Worm (Caenorhabditis elegans) whole organism, L1 larva: ENCODE measurements around the gene Y54G2A.18.
"Not testable (repeated sequence)": the region's sequence is repeated elsewhere in the genome, so short reads cannot be mapped to it uniquely, and the experiment has no call there.

Experiments
- C04F5.9 ChIP-seq: sonication (generic microtip); optimal IDR thresholded peaks from 2 replicates; lab custom pipeline; 2016; ENCODE audit warnings: missing genetic modification characterization, missing compliant biosample characterization
- C16A3.4 ChIP-seq: fragments of 150-350 bp; optimal IDR thresholded peaks from 2 replicates; lab custom pipeline; 2014; ENCODE audit warnings: missing biosample characterization, missing genetic modification characterization
- C34B4.2 ChIP-seq: sonication (generic microtip); optimal IDR thresholded peaks from 2 replicates; lab custom pipeline; 2017; ENCODE audit warnings: mild to moderate bottlenecking, missing genetic modification characterization, missing compliant biosample characterization
- Y116A8C.19 ChIP-seq: sonication (generic microtip); optimal IDR thresholded peaks from 2 replicates; lab custom pipeline; 2016; ENCODE audit warnings: missing compliant biosample characterization, missing genetic modification characterization, borderline replicate concordance
- alr-1 ChIP-seq: fragments of 200-800 bp; sonication (Bioruptor generic); optimal IDR thresholded peaks from 2 replicates; lab custom pipeline; 2018; ENCODE audit warnings: borderline replicate concordance, mild to moderate bottlenecking, missing genetic modification characterization, missing compliant biosample characterization
- blmp-1 ChIP-seq: fragments of 150-350 bp; optimal IDR thresholded peaks from 2 replicates; lab custom pipeline; 2014; ENCODE audit warnings: missing biosample characterization, missing genetic modification characterization
- ceh-8 ChIP-seq: fragments of 200-800 bp; sonication (Bioruptor generic); optimal IDR thresholded peaks from 2 replicates; lab custom pipeline; 2018; ENCODE audit warnings: mild to moderate bottlenecking, missing genetic modification characterization, moderate library complexity, missing compliant biosample characterization
- ceh-82 ChIP-seq, 3 experiments: fragments of 150-350 bp in 1 of 3; sonication (generic microtip) in 2 of 3; optimal IDR thresholded peaks; 2 replicates each; lab custom pipeline; 2014 to 2017; ENCODE audit warnings: missing biosample characterization in 3 of 3, missing genetic modification characterization in 3 of 3
- ceh-90 ChIP-seq: sonication (generic microtip); optimal IDR thresholded peaks from 2 replicates; lab custom pipeline; 2016; ENCODE audit warnings: missing genetic modification characterization, missing compliant biosample characterization
- ces-1 ChIP-seq: fragments of 150-350 bp; optimal IDR thresholded peaks from 2 replicates; lab custom pipeline; 2014; ENCODE audit warnings: missing biosample characterization, missing genetic modification reagents, missing genetic modification characterization
- efl-1 ChIP-seq, 4 experiments: fragments of 150-350 bp; optimal IDR thresholded peaks in 3 of 4; peaks in 1 of 4; 1 replicate in 1 of 4; 2 replicates in 3 of 4; lab custom pipeline; 2014; ENCODE audit warnings: missing biosample characterization in 2 of 4, missing genetic modification characterization in 2 of 4, missing genetic modification reagents in 2 of 4
- efl-3 ChIP-seq: fragments of 200-800 bp; sonication (Bioruptor generic); optimal IDR thresholded peaks from 2 replicates; lab custom pipeline; 2018; ENCODE audit warnings: mild to moderate bottlenecking, missing genetic modification characterization, missing compliant biosample characterization
- ets-5 ChIP-seq: fragments of 200-800 bp; sonication (Bioruptor generic); IDR thresholded peaks from 2 replicates; pipeline ENCODE4 v1.3.6; 2022; ENCODE audit warnings: missing genetic modification characterization, missing compliant biosample characterization
- fos-1 ChIP-seq: fragments of 150-350 bp; optimal IDR thresholded peaks from 2 replicates; lab custom pipeline; 2014; ENCODE audit warnings: missing biosample characterization, missing genetic modification characterization
- hlh-17 ChIP-seq: fragments of 200-800 bp; sonication (Bioruptor generic); optimal IDR thresholded peaks from 2 replicates; lab custom pipeline; 2018; ENCODE audit warnings: missing genetic modification characterization, mild to moderate bottlenecking, missing compliant biosample characterization, moderate library complexity, borderline replicate concordance
- hlh-4 ChIP-seq: sonication (generic microtip); optimal IDR thresholded peaks from 2 replicates; lab custom pipeline; 2016; ENCODE audit warnings: mild to moderate bottlenecking, missing genetic modification characterization, missing compliant biosample characterization
- isw-1 ChIP-seq: fragments of 200-800 bp; sonication (Bioruptor generic); IDR thresholded peaks from 2 replicates; pipeline ENCODE4 v1.3.6; 2022; ENCODE audit warnings: missing genetic modification characterization, missing compliant biosample characterization
- lin-35 ChIP-seq, 2 experiments: fragments of 150-350 bp; optimal IDR thresholded peaks; 2 replicates each; lab custom pipeline; 2014; ENCODE audit warnings: missing biosample characterization in 2 of 2, missing genetic modification characterization in 2 of 2, missing genetic modification reagents in 2 of 2
- mab-9 ChIP-seq: fragments of 200-800 bp; sonication (Bioruptor generic); IDR thresholded peaks from 2 replicates; pipeline ENCODE4 v1.3.6; 2022; ENCODE audit warnings: missing genetic modification reagents, missing genetic modification characterization, missing compliant biosample characterization
- mef-2 ChIP-seq: fragments of 150-350 bp; optimal IDR thresholded peaks from 2 replicates; lab custom pipeline; 2014; ENCODE audit warnings: missing biosample characterization, missing genetic modification characterization
- mep-1 ChIP-seq: fragments of 150-350 bp; optimal IDR thresholded peaks from 2 replicates; lab custom pipeline; 2014; ENCODE audit warnings: missing biosample characterization, missing genetic modification characterization
- nhr-11 ChIP-seq: fragments of 150-350 bp; optimal IDR thresholded peaks from 2 replicates; lab custom pipeline; 2014; ENCODE audit warnings: missing biosample characterization, missing genetic modification characterization
- nhr-12 ChIP-seq: sonication (generic microtip); optimal IDR thresholded peaks from 2 replicates; lab custom pipeline; 2017; ENCODE audit warnings: missing biosample characterization, missing genetic modification characterization
- nhr-237 ChIP-seq: fragments of 150-350 bp; optimal IDR thresholded peaks from 2 replicates; lab custom pipeline; 2014; ENCODE audit warnings: missing biosample characterization, missing genetic modification characterization
- nhr-47 ChIP-seq: sonication (generic microtip); optimal IDR thresholded peaks from 2 replicates; lab custom pipeline; 2016; ENCODE audit warnings: mild to moderate bottlenecking, missing genetic modification characterization, moderate library complexity, missing compliant biosample characterization
- nhr-71 ChIP-seq: sonication (generic microtip); optimal IDR thresholded peaks from 2 replicates; lab custom pipeline; 2016; ENCODE audit warnings: mild to moderate bottlenecking, missing genetic modification characterization, moderate library complexity, missing compliant biosample characterization
- nhr-85 ChIP-seq: sonication (generic microtip); peaks from one replicate; lab custom pipeline; 2016; ENCODE audit warnings: missing genetic modification characterization, inconsistent platforms, missing compliant biosample characterization
- pag-3 ChIP-seq: sonication (generic microtip); optimal IDR thresholded peaks from 2 replicates; lab custom pipeline; 2017; ENCODE audit warnings: missing genetic modification characterization, mild to moderate bottlenecking, missing compliant biosample characterization, antibody characterized with exemption, borderline replicate concordance; ENCODE audit not compliant: insufficient read depth
- rnt-1 ChIP-seq: sonication (generic microtip); optimal IDR thresholded peaks from 2 replicates; lab custom pipeline; 2016; ENCODE audit warnings: mild to moderate bottlenecking, missing genetic modification characterization, moderate library complexity, missing compliant biosample characterization
- skn-1 ChIP-seq: fragments of 150-350 bp; optimal IDR thresholded peaks from 2 replicates; lab custom pipeline; 2014; ENCODE audit warnings: missing biosample characterization, missing genetic modification characterization
- snu-23 ChIP-seq: sonication (generic microtip); optimal IDR thresholded peaks from 2 replicates; lab custom pipeline; 2016; ENCODE audit warnings: missing genetic modification characterization, missing compliant biosample characterization
- sox-4 ChIP-seq: sonication (generic microtip); optimal IDR thresholded peaks from 2 replicates; lab custom pipeline; 2016; ENCODE audit warnings: missing genetic modification characterization, missing compliant biosample characterization
- tlp-1 ChIP-seq: fragments of 150-350 bp; optimal IDR thresholded peaks from 2 replicates; lab custom pipeline; 2014; ENCODE audit warnings: missing biosample characterization, missing genetic modification characterization
- unc-130 ChIP-seq: fragments of 150-350 bp; optimal IDR thresholded peaks from 2 replicates; lab custom pipeline; 2017; ENCODE audit warnings: missing biosample characterization, missing genetic modification characterization, inconsistent platforms
- unc-98 ChIP-seq: fragments of 200-800 bp; sonication (Bioruptor generic); IDR thresholded peaks from 2 replicates; pipeline ENCODE4 v1.3.6; 2022; ENCODE audit warnings: missing genetic modification characterization, missing compliant biosample characterization
- xbp-1 ChIP-seq: sonication (generic microtip); optimal IDR thresholded peaks from 2 replicates; lab custom pipeline; 2016; ENCODE audit warnings: missing genetic modification characterization, missing compliant biosample characterization
- zag-1 ChIP-seq: fragments of 150-350 bp; optimal IDR thresholded peaks from 2 replicates; lab custom pipeline; 2014; ENCODE audit warnings: missing biosample characterization, missing genetic modification characterization

Gene Y54G2A.18

DNA sequence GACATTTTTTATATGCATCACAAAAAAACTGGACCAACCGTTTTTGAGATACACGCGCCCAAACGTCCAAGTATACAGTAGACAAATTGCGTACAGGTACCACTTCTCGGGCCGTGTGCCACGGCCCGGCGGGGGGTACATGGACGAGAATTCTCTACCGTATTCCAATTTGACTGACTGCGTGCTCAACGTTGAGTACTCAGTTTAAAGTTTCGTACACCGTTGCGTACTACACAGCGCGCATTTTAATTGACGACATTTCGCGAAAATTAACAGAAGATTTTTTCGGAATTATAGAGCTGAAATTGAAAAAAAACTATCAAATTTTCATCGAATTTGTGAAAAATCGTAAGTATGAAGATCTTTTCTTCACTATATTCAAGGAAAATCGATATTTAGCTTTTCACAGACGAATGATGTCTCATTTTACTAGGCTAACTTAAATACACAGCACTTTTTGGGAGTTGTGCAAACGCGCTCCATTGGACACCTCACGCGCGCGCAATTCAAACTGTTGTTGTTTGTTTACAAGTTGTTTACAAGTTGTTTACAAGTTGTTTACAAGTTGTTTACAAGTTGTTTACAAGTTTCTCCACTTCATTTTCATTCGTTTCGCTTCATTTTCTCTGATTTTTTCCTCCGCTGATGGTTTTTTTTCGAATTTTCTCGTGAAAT, 3.8 kb upstream of the Y54G2A.18 start (continued):
- TF ChIP-seq nhr-47 (tag; lab: Kevin White, UChicago) = peak; percentile 75
- TF ChIP-seq, all 84 proteins: peak for 23; not testable (repeated sequence) for 61

DNA sequence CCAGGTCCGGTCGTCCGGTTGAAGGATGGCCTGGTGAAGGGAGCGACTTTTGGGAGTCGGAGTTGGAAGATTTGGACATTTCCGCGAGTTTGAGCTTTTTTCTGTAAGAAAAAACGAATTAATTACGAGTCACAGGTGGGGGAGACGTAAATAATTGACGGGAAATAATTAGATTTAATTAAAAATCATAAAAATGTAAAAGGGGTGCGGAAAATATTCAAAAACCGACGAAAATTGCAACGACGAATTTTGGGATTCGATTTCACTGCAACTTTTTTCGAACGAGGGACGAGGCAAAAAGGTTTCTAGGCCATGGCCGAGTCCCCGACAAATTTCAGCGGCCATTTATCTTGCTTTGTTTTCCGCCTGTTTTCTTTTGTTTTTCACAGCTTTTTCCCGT, 2.3 kb upstream of the Y54G2A.18 start, which contains the start of gene Y54G2A.19:
Y54G2A.19 (minus strand) TSS at position 101 of the 400 bp plus-strand sequence.
- not testable (repeated sequence) for TF ChIP-seq hlh-17 (GFP tag; lab: Kevin White, UChicago); pag-3 (tag; lab: Kevin White, UChicago); nhr-12 (tag; lab: Kevin White, UChicago)

- TF ChIP-seq snu-23 (GFP tag; lab: Kevin White, UChicago) = no peak
- no peak for TF ChIP-seq tlp-1 (tag; lab: Kevin White, UChicago)
- no peak for TF ChIP-seq hlh-4
- TF ChIP-seq C34B4.2 = no peak
- TF ChIP-seq mab-9 (GFP tag; lab: Robert Waterston, UW) = no peak
- TF ChIP-seq mef-2 = no peak
- TF ChIP-seq ceh-8 (GFP tag; lab: Kevin White, UChicago) = no peak
- no peak for TF ChIP-seq unc-98 (GFP tag; lab: Robert Waterston, UW)
- no peak for TF ChIP-seq mep-1 (tag; lab: Kevin White, UChicago)
- no peak for TF ChIP-seq ets-5
- TF ChIP-seq fos-1 = no peak
- TF ChIP-seq ceh-82 (tag; optimal IDR thresholded peaks at IDR 0.05; lab: Kevin White, UChicago) = no peak
- TF ChIP-seq, all 84 proteins: peak for 0
Observed at ce11 chrIV:2893486-2893842, 1.2 kb upstream of the Y54G2A.18 start.

DNA sequence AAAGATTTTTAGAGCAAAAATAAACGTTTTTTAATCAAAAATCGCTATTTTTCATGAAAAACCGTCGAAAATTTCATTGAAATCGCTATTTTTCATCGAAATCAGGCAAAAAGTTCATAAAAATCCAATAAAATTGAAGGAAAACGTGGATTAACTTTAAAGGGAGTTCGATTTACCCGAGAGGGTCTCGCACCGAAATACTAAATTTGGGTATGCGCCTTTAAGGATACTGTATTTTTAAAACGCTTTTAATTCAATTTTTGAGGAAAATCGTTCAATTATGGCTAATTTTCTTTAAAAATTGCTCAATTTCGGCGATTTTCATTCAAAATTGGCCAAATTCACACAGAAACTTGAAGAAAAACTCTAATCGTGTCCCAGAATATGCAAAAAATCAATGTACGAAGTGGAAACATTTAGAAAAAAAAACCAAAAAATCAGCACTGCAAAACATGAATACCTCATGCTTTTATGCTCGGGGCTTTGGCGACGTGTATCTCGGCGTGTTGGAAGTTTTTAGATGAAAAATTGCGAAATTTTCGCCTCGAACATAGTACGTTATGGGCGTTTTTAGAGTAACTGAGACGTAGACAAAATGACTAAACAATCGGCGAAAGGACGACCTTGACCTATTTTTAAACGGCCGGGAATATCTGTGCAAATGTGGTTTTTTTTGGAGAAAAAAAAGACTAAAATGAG, 641 bp upstream of the Y54G2A.18 start:
- TF ChIP-seq mab-9 (GFP tag; lab: Robert Waterston, UW) (no peak), nhr-85 (peak; percentile 76), nhr-237 (tag; lab: Kevin White, UChicago) (no peak), nhr-11 (tag; lab: Kevin White, UChicago) (no peak), ces-1 (GFP tag; lab: Kevin White, UChicago) (no peak), skn-1 (tag; lab: Kevin White, UChicago) (peak; percentile 1), blmp-1 (tag; lab: Kevin White, UChicago) (peak; percentile 69), C04F5.9 (tag; lab: Kevin White, UChicago) (no peak)

ce11 chrIV:2891535-2892233, 611 bp downstream of the Y54G2A.18 start:
- TF ChIP-seq efl-1 (optimal IDR thresholded peaks at IDR 0.05; lab: Kevin White, UChicago) (no peak), efl-1 (GFP tag; optimal IDR thresholded peaks at IDR 0.05 in 1 of 2; lab: Kevin White, UChicago) (peak in 1 of 2 experiments; percentile 59), hlh-4 (no peak), ceh-8 (GFP tag; lab: Kevin White, UChicago) (no peak)
- TF ChIP-seq, all 84 proteins: peak for 1

DNA sequence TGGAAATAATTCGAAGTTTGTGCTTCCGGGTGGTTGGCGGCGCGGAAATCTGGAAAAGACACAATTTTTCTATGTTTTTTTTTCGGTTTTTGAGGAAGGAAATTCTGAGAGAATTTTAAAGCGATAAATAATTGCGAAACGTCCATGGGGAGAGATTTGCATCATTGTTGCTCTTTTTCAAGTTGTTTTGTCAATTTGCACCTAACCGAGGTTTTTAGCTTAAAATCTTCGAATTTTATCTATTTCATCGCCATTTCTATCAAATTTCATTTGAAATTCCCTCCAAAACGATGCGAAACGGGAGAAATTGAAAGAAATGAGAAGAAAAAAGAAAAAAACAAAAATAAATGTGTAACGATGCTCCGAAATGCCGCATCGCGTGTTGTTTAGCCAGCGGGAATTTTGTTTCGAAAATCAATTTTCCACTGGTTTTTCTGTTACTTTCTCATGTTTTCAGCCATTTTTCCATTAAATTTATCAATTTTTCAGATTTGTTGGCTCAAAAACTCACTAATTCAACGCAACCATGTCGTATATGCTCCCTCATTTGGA, 1.8 kb downstream of the Y54G2A.18 start, which contains the start of the genes nprt-1 and dib-1:
nprt-1 (minus strand) TSS at position 51 of the 552 bp plus-strand sequence.
dib-1 (plus strand) TSS at position 482 of the 552 bp plus-strand sequence.
- TF ChIP-seq unc-130 (tag; lab: Kevin White, UChicago) (peak; percentile 28), mep-1 (tag; lab: Kevin White, UChicago) (peak; percentile 60), sox-4 (tag; lab: Kevin White, UChicago) (no peak), lin-35 (GFP tag; optimal IDR thresholded peaks at IDR 0.05; lab: Kevin White, UChicago) (peak; percentile 93 to 96), ceh-8 (GFP tag; lab: Kevin White, UChicago) (no peak), Y116A8C.19 (tag; lab: Kevin White, UChicago) (no peak), nhr-71 (tag; lab: Kevin White, UChicago) (peak; percentile 76), ceh-82 (tag; optimal IDR thresholded peaks at IDR 0.05; lab: Kevin White, UChicago) (peak; percentile 34 to 49 (median 43)), isw-1 (GFP tag; lab: Robert Waterston, UW) (peak; percentile 52), efl-3 (GFP tag; lab: Kevin White, UChicago) (no peak), hlh-17 (GFP tag; lab: Kevin White, UChicago) (no peak), ceh-90 (peak; percentile 8), rnt-1 (tag; lab: Kevin White, UChicago) (peak; percentile 48), C16A3.4 (tag; lab: Kevin White, UChicago) (peak; percentile 4), ces-1 (GFP tag; lab: Kevin White, UChicago) (no peak), xbp-1 (tag; lab: Kevin White, UChicago) (peak; percentile 71), C34B4.2 (no peak), zag-1 (tag; lab: Kevin White, UChicago) (no peak), alr-1 (no peak), unc-98 (GFP tag; lab: Robert Waterston, UW) (no peak)
